Fruit fly (Drosophila melanogaster) whole organism, wandering third instar larva: ENCODE results near the gene CG43850.

Experiments used
- Abd-B ChIP-seq: fragments of >200 bp; optimal IDR thresholded peaks from 2 replicates; lab custom pipeline; 2017; ENCODE audit warnings: missing biosample characterization, missing genetic modification characterization
- CrebA ChIP-seq: fragments of 200-800 bp; sonication (Bioruptor generic); optimal IDR thresholded peaks from 2 replicates; lab custom pipeline; 2016; ENCODE audit warnings: missing biosample characterization, mild to moderate bottlenecking, missing genetic modification characterization, borderline replicate concordance
- Dfd ChIP-seq: fragments of >200 bp; optimal IDR thresholded peaks from 2 replicates; lab custom pipeline; 2017; ENCODE audit warnings: missing biosample characterization, missing genetic modification characterization
- Dif ChIP-seq: fragments of 200-275, 200-300 bp; sonication (Bioruptor generic); optimal IDR thresholded peaks from 2 replicates; lab custom pipeline; 2018; ENCODE audit warnings: missing biosample characterization, missing genetic modification characterization; ENCODE audit not compliant: partially characterized antibody
- HLH106 ChIP-seq: fragments of 200-800 bp; optimal IDR thresholded peaks from 3 replicates; lab custom pipeline; 2019; ENCODE audit warnings: missing biosample characterization, mild to moderate bottlenecking, missing genetic modification characterization, moderate library complexity
- Hnf4 ChIP-seq: fragments of 200-800 bp; sonication (Bioruptor generic); optimal IDR thresholded peaks from 2 replicates; lab custom pipeline; 2016; ENCODE audit warnings: missing biosample characterization, mild to moderate bottlenecking, missing genetic modification characterization
- Hr83 ChIP-seq: fragments of 200-300 bp; sonication (Bioruptor generic); optimal IDR thresholded peaks from 2 replicates; lab custom pipeline; 2016; ENCODE audit warnings: missing biosample characterization, mild to moderate bottlenecking, missing genetic modification characterization, moderate library complexity; ENCODE audit not compliant: poor library complexity, severe bottlenecking
- Jra ChIP-seq: sonication (Bioruptor generic); optimal IDR thresholded peaks from 2 replicates; lab custom pipeline; 2016; ENCODE audit warnings: missing biosample characterization, missing genetic modification characterization
- Mio ChIP-seq: sonication (Bioruptor generic); optimal IDR thresholded peaks from 2 replicates; lab custom pipeline; 2016; ENCODE audit warnings: missing biosample characterization, missing genetic modification characterization
- Myc ChIP-seq: fragments of >200 bp; optimal IDR thresholded peaks from 2 replicates; lab custom pipeline; 2017
- N ChIP-seq: fragments of >200 bp; optimal IDR thresholded peaks from 2 replicates; lab custom pipeline; 2018; ENCODE audit warnings: missing biosample characterization, missing external identifiers, missing genetic modification characterization
- OdsH ChIP-seq: fragments of 200-800 bp; sonication (Bioruptor generic); optimal IDR thresholded peaks from 2 replicates; lab custom pipeline; 2016; ENCODE audit warnings: missing biosample characterization, mild to moderate bottlenecking, missing genetic modification characterization
- Rel ChIP-seq, 2 experiments: fragments of 200-800 bp; sonication (Bioruptor generic) in 1 of 2; optimal IDR thresholded peaks; 2 replicates in 1 of 2; 3 replicates in 1 of 2; lab custom pipeline; 2016 to 2019; ENCODE audit warnings: mild to moderate bottlenecking in 2 of 2, missing biosample characterization in 2 of 2, missing genetic modification characterization in 2 of 2, moderate library complexity in 1 of 2
- Sp1 ChIP-seq: fragments of 200-800 bp; sonication (Bioruptor generic); optimal IDR thresholded peaks from 3 replicates; lab custom pipeline; 2019; ENCODE audit warnings: missing biosample characterization, mild to moderate bottlenecking, missing genetic modification characterization, moderate library complexity
- Vsx2 ChIP-seq: fragments of 200-300, 225-300 bp; sonication (Bioruptor generic); optimal IDR thresholded peaks from 2 replicates; lab custom pipeline; 2018; ENCODE audit warnings: missing biosample characterization, missing genetic modification characterization; ENCODE audit not compliant: partially characterized antibody
- br ChIP-seq: fragments of 200-800 bp; sonication (Bioruptor generic); optimal IDR thresholded peaks from 2 replicates; lab custom pipeline; 2016; ENCODE audit warnings: missing biosample characterization, missing genetic modification characterization
- brk ChIP-seq: fragments of 200-800 bp; sonication (Bioruptor generic); optimal IDR thresholded peaks from 2 replicates; lab custom pipeline; 2016; ENCODE audit warnings: missing biosample characterization, mild to moderate bottlenecking, missing genetic modification characterization
- dmrt93B ChIP-seq: fragments of 200-800 bp; sonication (Bioruptor generic); optimal IDR thresholded peaks from 2 replicates; lab custom pipeline; 2018; ENCODE audit warnings: missing biosample characterization, mild to moderate bottlenecking, missing genetic modification characterization
- ey ChIP-seq: fragments of 200-800 bp; sonication (Bioruptor generic); optimal IDR thresholded peaks from 2 replicates; lab custom pipeline; 2016; ENCODE audit warnings: missing biosample characterization, missing genetic modification characterization
- foxo ChIP-seq, 2 experiments: fragments of 200-800 bp; sonication (Bioruptor generic); optimal IDR thresholded peaks; 2 replicates in 1 of 2; 3 replicates in 1 of 2; lab custom pipeline; 2016 to 2017; ENCODE audit warnings: missing biosample characterization in 2 of 2, missing genetic modification characterization in 2 of 2
- fru ChIP-seq: fragments of 200-800 bp; sonication (Bioruptor generic); optimal IDR thresholded peaks from 3 replicates; lab custom pipeline; 2016; ENCODE audit warnings: missing biosample characterization, mild to moderate bottlenecking, missing genetic modification characterization
- h ChIP-seq: fragments of 200-800 bp; sonication (Bioruptor generic); optimal IDR thresholded peaks from 3 replicates; lab custom pipeline; 2016; ENCODE audit warnings: missing biosample characterization, mild to moderate bottlenecking, missing genetic modification characterization
- jim ChIP-seq: fragments of 175-275, 200-325 bp; sonication (Bioruptor generic); optimal IDR thresholded peaks from 2 replicates; lab custom pipeline; 2016; ENCODE audit warnings: missing biosample characterization, mild to moderate bottlenecking, missing genetic modification characterization
- lola ChIP-seq: fragments of >200 bp; optimal IDR thresholded peaks from 2 replicates; lab custom pipeline; 2017; ENCODE audit warnings: missing biosample characterization, missing genetic modification characterization
- pan ChIP-seq: fragments of >200 bp; optimal IDR thresholded peaks from 2 replicates; lab custom pipeline; 2017
- psq ChIP-seq: fragments of 200-800 bp; sonication (Bioruptor generic); optimal IDR thresholded peaks from 3 replicates; lab custom pipeline; 2017; ENCODE audit warnings: missing biosample characterization, mild to moderate bottlenecking, missing genetic modification characterization, moderate library complexity
- sage ChIP-seq: fragments of 200-800 bp; sonication (Bioruptor generic); optimal IDR thresholded peaks from 2 replicates; lab custom pipeline; 2016; ENCODE audit warnings: missing biosample characterization, mild to moderate bottlenecking, missing genetic modification characterization
- sv ChIP-seq: fragments of 200-800 bp; sonication (Bioruptor generic); optimal IDR thresholded peaks from 3 replicates; lab custom pipeline; 2016; ENCODE audit warnings: missing biosample characterization, missing genetic modification characterization
- tai ChIP-seq: sonication (Bioruptor generic); optimal IDR thresholded peaks from 2 replicates; lab custom pipeline; 2016; ENCODE audit warnings: missing biosample characterization, missing genetic modification characterization
- usp ChIP-seq: fragments of >200 bp; optimal IDR thresholded peaks from 2 replicates; lab custom pipeline; 2017; ENCODE audit warnings: missing biosample characterization, missing genetic modification characterization
- woc ChIP-seq: sonication (Bioruptor generic); optimal IDR thresholded peaks from 2 replicates; lab custom pipeline; 2016; ENCODE audit warnings: missing biosample characterization, mild to moderate bottlenecking, missing genetic modification characterization

CG43850 gene

dm6 chr2L:13457037-13457547 lies 41.9 kb downstream of the CG43850 start, which contains the start of gene CG42809:
Gene CG42809, plus strand, starts transcription at chr2L:13457497.
- peak; percentile 12 for TF ChIP-seq Dfd
- no peak for TF ChIP-seq lola (GFP tag; lab: Kevin White, UChicago)
- TF ChIP-seq, all 38 proteins: peak for 1

- TF ChIP-seq Myc (lab: Kevin White, UChicago) (peak; percentile 11), psq (GFP tag; lab: Kevin White, UChicago) (no peak)
Observed at dm6 chr2L:13458991-13459731, 43.9 kb downstream of the CG43850 start, which contains the start of gene CG42810. Gene CG42810, plus strand, starts transcription at chr2L:13459681.

dm6 chr2L:13460911-13461866 lies 46.0 kb downstream of the CG43850 start, which contains the start of gene CG46308:
Gene CG46308, plus strand, starts transcription at chr2L:13461774.
- no peak for TF ChIP-seq sage
- TF ChIP-seq CrebA (GFP tag; lab: Kevin White, UChicago) = no peak
- peak; percentile 50 for TF ChIP-seq fru
- TF ChIP-seq Rel (GFP tag; optimal IDR thresholded peaks at IDR 0.05; lab: Kevin White, UChicago) = no peak
- TF ChIP-seq Rel (tag; optimal IDR thresholded peaks at IDR 0.05; lab: Kevin White, UChicago) = no peak
- no peak for TF ChIP-seq Hnf4 (GFP tag; lab: Kevin White, UChicago)
- no peak for TF ChIP-seq usp (GFP tag; lab: Kevin White, UChicago)
- TF ChIP-seq woc (GFP tag; lab: Kevin White, UChicago) = no peak
- TF ChIP-seq brk (GFP tag; lab: Kevin White, UChicago) = no peak
- TF ChIP-seq lola (GFP tag; lab: Kevin White, UChicago) = no peak
- TF ChIP-seq h = peak; percentile 20
- no peak for TF ChIP-seq tai (GFP tag; lab: Kevin White, UChicago)
- TF ChIP-seq Abd-B (GFP tag; lab: Kevin White, UChicago) = no peak
- TF ChIP-seq sv (GFP tag; lab: Kevin White, UChicago) = no peak
- TF ChIP-seq Sp1 = peak; percentile 31
- no peak for TF ChIP-seq jim
- peak; percentile 30 for TF ChIP-seq ey (GFP tag; lab: Kevin White, UChicago)
- TF ChIP-seq Myc (lab: Kevin White, UChicago) = no peak
- no peak for TF ChIP-seq Mio (GFP tag; lab: Kevin White, UChicago)
- no peak for TF ChIP-seq Hr83 (GFP tag; lab: Kevin White, UChicago)
- peak; percentile 35 for TF ChIP-seq HLH106 (tag; lab: Kevin White, UChicago)
- TF ChIP-seq OdsH = no peak
- no peak for TF ChIP-seq br (GFP tag; lab: Kevin White, UChicago)
- TF ChIP-seq N (GFP tag; lab: Kevin White, UChicago) = no peak
- TF ChIP-seq Dfd = no peak
- no peak for TF ChIP-seq Jra (GFP tag; lab: Kevin White, UChicago)
- TF ChIP-seq Dif (GFP tag; lab: Kevin White, UChicago) = no peak
- TF ChIP-seq dmrt93B (GFP tag; lab: Kevin White, UChicago) = no peak
- TF ChIP-seq pan = no peak
- TF ChIP-seq foxo (GFP tag; optimal IDR thresholded peaks at IDR 0.05; lab: Kevin White, UChicago) = peak in 1 of 2 experiments; percentile 31
- TF ChIP-seq Vsx2 (GFP tag; lab: Kevin White, UChicago) = no peak
- TF ChIP-seq, all 38 proteins: peak for 6
